Fruit fly (Drosophila melanogaster) whole organism, prepupa: Measurements from ENCODE around the gene CG14642.

Source experiments
- Blimp-1 ChIP-seq: fragments of 200-800 bp; sonication (Bioruptor generic); optimal IDR thresholded peaks from 3 replicates; lab custom pipeline; 2017; ENCODE audit warnings: missing biosample characterization, missing genetic modification characterization, mild to moderate bottlenecking, moderate library complexity, missing genetic modification reagents
- CG10669 ChIP-seq: fragments of 200-800 bp; sonication (Bioruptor generic); optimal IDR thresholded peaks from 3 replicates; lab custom pipeline; 2018; ENCODE audit warnings: missing biosample characterization, mild to moderate bottlenecking, missing genetic modification characterization, moderate library complexity
- CG11294 ChIP-seq: fragments of 200-800 bp; sonication (Bioruptor generic); IDR thresholded peaks from 2 replicates; pipeline ENCODE4 v1.3.6; 2022; ENCODE audit warnings: missing biosample characterization, missing genetic modification characterization
- CG11762 ChIP-seq: fragments of 200-800 bp; sonication (Bioruptor generic); optimal IDR thresholded peaks from 3 replicates; lab custom pipeline; 2016; ENCODE audit warnings: missing biosample characterization, missing genetic modification characterization; ENCODE audit not compliant: insufficient read depth
- CG11902 ChIP-seq: fragments of 200-800 bp; sonication (Bioruptor generic); optimal IDR thresholded peaks from 3 replicates; lab custom pipeline; 2016; ENCODE audit warnings: missing biosample characterization, missing genetic modification characterization
- CG1621 ChIP-seq: fragments of 200-800 bp; sonication (Bioruptor generic); optimal IDR thresholded peaks from 3 replicates; lab custom pipeline; 2018; ENCODE audit warnings: missing biosample characterization, mild to moderate bottlenecking, missing genetic modification characterization
- CG16779 ChIP-seq: fragments of 200-800 bp; sonication (Bioruptor generic); optimal IDR thresholded peaks from 3 replicates; lab custom pipeline; 2017; ENCODE audit warnings: missing biosample characterization, mild to moderate bottlenecking, missing genetic modification characterization
- CG3032 ChIP-seq: fragments of 200-800 bp; optimal IDR thresholded peaks from 2 replicates; lab custom pipeline; 2019; ENCODE audit warnings: missing biosample characterization, mild to moderate bottlenecking, missing genetic modification characterization, moderate library complexity
- CG31627 ChIP-seq: fragments of 200-800 bp; sonication (Bioruptor generic); optimal IDR thresholded peaks from 3 replicates; lab custom pipeline; 2016; ENCODE audit warnings: missing biosample characterization, missing genetic modification characterization
- CG32006 ChIP-seq: fragments of 200-800 bp; sonication (Bioruptor generic); optimal IDR thresholded peaks from 3 replicates; lab custom pipeline; 2017; ENCODE audit warnings: missing biosample characterization, mild to moderate bottlenecking, missing genetic modification characterization
- CG34406 ChIP-seq: fragments of 200-800 bp; sonication (Bioruptor generic); optimal IDR thresholded peaks from 3 replicates; lab custom pipeline; 2016; ENCODE audit warnings: missing biosample characterization, missing genetic modification characterization
- CG3919 ChIP-seq: fragments of 200-800 bp; sonication (Bioruptor generic); optimal IDR thresholded peaks from 3 replicates; lab custom pipeline; 2016; ENCODE audit warnings: missing biosample characterization, missing genetic modification characterization
- CG4318 ChIP-seq: fragments of 200-800 bp; sonication (Bioruptor generic); optimal IDR thresholded peaks from 3 replicates; lab custom pipeline; 2017; ENCODE audit warnings: missing biosample characterization, mild to moderate bottlenecking, missing genetic modification characterization
- CG6163 ChIP-seq: fragments of 200-800 bp; sonication (Bioruptor generic); IDR thresholded peaks from 3 replicates; pipeline ENCODE4 v1.3.6; 2022; ENCODE audit warnings: missing biosample characterization, missing genetic modification characterization
- CG6276 ChIP-seq: fragments of 200-800 bp; sonication (Bioruptor generic); optimal IDR thresholded peaks from 2 replicates; lab custom pipeline; 2017; ENCODE audit warnings: missing biosample characterization, mild to moderate bottlenecking, missing genetic modification characterization
- CG6792 ChIP-seq: fragments of 200-800 bp; sonication (Bioruptor generic); optimal IDR thresholded peaks from 3 replicates; lab custom pipeline; 2016; ENCODE audit warnings: missing biosample characterization, missing genetic modification characterization
- CG6808 ChIP-seq: fragments of 200-800 bp; sonication (Bioruptor generic); optimal IDR thresholded peaks from 3 replicates; lab custom pipeline; 2017; ENCODE audit warnings: missing biosample characterization, missing genetic modification characterization, mild to moderate bottlenecking, moderate library complexity, missing genetic modification reagents
- CG6854 ChIP-seq: fragments of 200-800 bp; sonication (Bioruptor generic); optimal IDR thresholded peaks from 2 replicates; lab custom pipeline; 2017; ENCODE audit warnings: missing biosample characterization, mild to moderate bottlenecking, missing genetic modification characterization
- CG8119 ChIP-seq: fragments of 200-800 bp; sonication (Bioruptor generic); IDR thresholded peaks from 3 replicates; pipeline ENCODE4 v1.3.6; 2022; ENCODE audit warnings: missing biosample characterization, missing genetic modification characterization
- CG8319 ChIP-seq: fragments of 200-800 bp; sonication (Bioruptor generic); optimal IDR thresholded peaks from 3 replicates; lab custom pipeline; 2016; ENCODE audit warnings: missing biosample characterization, missing genetic modification characterization
- CG9139 ChIP-seq: fragments of 200-800 bp; sonication (Bioruptor generic); optimal IDR thresholded peaks from 3 replicates; lab custom pipeline; 2017; ENCODE audit warnings: missing biosample characterization, mild to moderate bottlenecking, missing genetic modification characterization
- Eip75B ChIP-seq: fragments of 200-800 bp; sonication (Bioruptor generic); optimal IDR thresholded peaks from 3 replicates; lab custom pipeline; 2016; ENCODE audit warnings: missing biosample characterization, missing genetic modification characterization
- Eip78C ChIP-seq: fragments of 200-800 bp; sonication (Bioruptor generic); peaks from one replicate; lab custom pipeline; 2016; ENCODE audit warnings: missing biosample characterization, missing genetic modification characterization
- Eip93F ChIP-seq: fragments of 200-800 bp; sonication (Bioruptor generic); optimal IDR thresholded peaks from 2 replicates; lab custom pipeline; 2016; ENCODE audit warnings: missing biosample characterization, mild to moderate bottlenecking, missing genetic modification characterization
- Ets21C ChIP-seq: fragments of 200-800 bp; sonication (Bioruptor generic); optimal IDR thresholded peaks from 3 replicates; lab custom pipeline; 2016; ENCODE audit warnings: missing biosample characterization, missing genetic modification characterization
- Ets96B ChIP-seq: fragments of 200-800 bp; optimal IDR thresholded peaks from 2 replicates; lab custom pipeline; 2019; ENCODE audit warnings: missing biosample characterization, mild to moderate bottlenecking, missing genetic modification characterization, moderate library complexity
- Gug ChIP-seq: fragments of 200-800 bp; sonication (Bioruptor generic); IDR thresholded peaks from 2 replicates; pipeline ENCODE4 v1.3.6; 2022; ENCODE audit warnings: missing biosample characterization, missing genetic modification characterization
- Hr38 ChIP-seq: sonication (Bioruptor generic); optimal IDR thresholded peaks from 2 replicates; lab custom pipeline; 2016; ENCODE audit warnings: missing biosample characterization, missing genetic modification characterization
- Hr4 ChIP-seq: fragments of 200-800 bp; sonication (Bioruptor generic); optimal IDR thresholded peaks from 3 replicates; lab custom pipeline; 2016; ENCODE audit warnings: missing biosample characterization, missing genetic modification characterization
- Lpt ChIP-seq: fragments of 200-800 bp; sonication (Bioruptor generic); optimal IDR thresholded peaks from 3 replicates; lab custom pipeline; 2016; ENCODE audit warnings: missing biosample characterization, missing genetic modification characterization
- Met ChIP-seq: fragments of 200-800 bp; sonication (Bioruptor generic); optimal IDR thresholded peaks from 3 replicates; lab custom pipeline; 2016; ENCODE audit warnings: missing biosample characterization, missing genetic modification characterization
- OdsH ChIP-seq: fragments of 200-800 bp; sonication (Bioruptor generic); optimal IDR thresholded peaks from 3 replicates; lab custom pipeline; 2016; ENCODE audit warnings: missing biosample characterization, missing genetic modification characterization
- Smox ChIP-seq: fragments of 200-800 bp; sonication (Bioruptor generic); optimal IDR thresholded peaks from 3 replicates; lab custom pipeline; 2016; ENCODE audit warnings: missing biosample characterization, missing genetic modification characterization
- Sox102F ChIP-seq: fragments of 200-800 bp; sonication (Bioruptor generic); optimal IDR thresholded peaks from 2 replicates; lab custom pipeline; 2016; ENCODE audit warnings: missing biosample characterization, mild to moderate bottlenecking, missing genetic modification characterization
- Sox14 ChIP-seq: fragments of 200-800 bp; sonication (Bioruptor generic); optimal IDR thresholded peaks from 3 replicates; lab custom pipeline; 2016; ENCODE audit warnings: missing biosample characterization, missing genetic modification characterization
- Sox15 ChIP-seq: fragments of 200-800 bp; sonication (Bioruptor generic); optimal IDR thresholded peaks from 3 replicates; lab custom pipeline; 2016; ENCODE audit warnings: missing biosample characterization, missing genetic modification characterization
- achi ChIP-seq: fragments of 200-800 bp; sonication (Bioruptor generic); optimal IDR thresholded peaks from 3 replicates; lab custom pipeline; 2016; ENCODE audit warnings: missing biosample characterization, missing genetic modification characterization
- acj6 ChIP-seq: fragments of 200-800 bp; sonication (Bioruptor generic); optimal IDR thresholded peaks from 3 replicates; lab custom pipeline; 2016; ENCODE audit warnings: missing biosample characterization, missing genetic modification characterization
- cyc ChIP-seq: fragments of 200-800 bp; sonication (Bioruptor generic); optimal IDR thresholded peaks from 3 replicates; lab custom pipeline; 2016; ENCODE audit warnings: missing biosample characterization, missing genetic modification characterization
- dsx ChIP-seq: fragments of 200-800 bp; optimal IDR thresholded peaks from 3 replicates; lab custom pipeline; 2019; ENCODE audit warnings: missing biosample characterization, mild to moderate bottlenecking, missing genetic modification characterization, moderate library complexity; ENCODE audit not compliant: poor library complexity, severe bottlenecking
- eg ChIP-seq: fragments of 200-800 bp; sonication (Bioruptor generic); IDR thresholded peaks from 3 replicates; pipeline ENCODE4 v1.3.6; 2022; ENCODE audit warnings: missing biosample characterization, missing genetic modification characterization
- fd59A ChIP-seq: fragments of 200-800 bp; sonication (Bioruptor generic); optimal IDR thresholded peaks from 2 replicates; lab custom pipeline; 2017; ENCODE audit warnings: missing biosample characterization, mild to moderate bottlenecking, missing genetic modification characterization, missing genetic modification reagents
- fkh ChIP-seq: fragments of 200-800 bp; sonication (Bioruptor generic); optimal IDR thresholded peaks from 3 replicates; lab custom pipeline; 2017; ENCODE audit warnings: missing biosample characterization, mild to moderate bottlenecking, missing genetic modification characterization, moderate library complexity
- lz ChIP-seq: fragments of 200-800 bp; sonication (Bioruptor generic); optimal IDR thresholded peaks from 3 replicates; lab custom pipeline; 2016; ENCODE audit warnings: missing biosample characterization, missing genetic modification characterization
- net ChIP-seq: fragments of 200-800 bp; sonication (Bioruptor generic); optimal IDR thresholded peaks from 3 replicates; lab custom pipeline; 2016; ENCODE audit warnings: missing biosample characterization, missing genetic modification characterization
- pdm3 ChIP-seq: fragments of 200-800 bp; sonication (Bioruptor generic); optimal IDR thresholded peaks from 3 replicates; lab custom pipeline; 2016; ENCODE audit warnings: missing biosample characterization, missing genetic modification characterization
- spab ChIP-seq: fragments of 200-800 bp; sonication (Bioruptor generic); optimal IDR thresholded peaks from 2 replicates; lab custom pipeline; 2017; ENCODE audit warnings: missing biosample characterization, mild to moderate bottlenecking, missing genetic modification characterization, missing genetic modification reagents
- ss ChIP-seq, 2 experiments: fragments of 200-800 bp; sonication (Bioruptor generic); optimal IDR thresholded peaks; 2 replicates in 1 of 2; 3 replicates in 1 of 2; lab custom pipeline; 2017 to 2018; ENCODE audit warnings: mild to moderate bottlenecking in 2 of 2, missing biosample characterization in 2 of 2, missing genetic modification characterization in 2 of 2, moderate library complexity in 1 of 2
- svp ChIP-seq: fragments of 200-800 bp; sonication (Bioruptor generic); peaks from one replicate; lab custom pipeline; 2016; ENCODE audit warnings: missing biosample characterization, missing genetic modification characterization
- topi ChIP-seq: fragments of 200-800 bp; sonication (Bioruptor generic); optimal IDR thresholded peaks from 3 replicates; lab custom pipeline; 2016; ENCODE audit warnings: missing biosample characterization, missing genetic modification characterization
- vri ChIP-seq: fragments of 200-800 bp; sonication (Bioruptor generic); optimal IDR thresholded peaks from 3 replicates; lab custom pipeline; 2016; ENCODE audit warnings: missing biosample characterization, mild to moderate bottlenecking, missing genetic modification characterization

Gene CG14642

DNA sequence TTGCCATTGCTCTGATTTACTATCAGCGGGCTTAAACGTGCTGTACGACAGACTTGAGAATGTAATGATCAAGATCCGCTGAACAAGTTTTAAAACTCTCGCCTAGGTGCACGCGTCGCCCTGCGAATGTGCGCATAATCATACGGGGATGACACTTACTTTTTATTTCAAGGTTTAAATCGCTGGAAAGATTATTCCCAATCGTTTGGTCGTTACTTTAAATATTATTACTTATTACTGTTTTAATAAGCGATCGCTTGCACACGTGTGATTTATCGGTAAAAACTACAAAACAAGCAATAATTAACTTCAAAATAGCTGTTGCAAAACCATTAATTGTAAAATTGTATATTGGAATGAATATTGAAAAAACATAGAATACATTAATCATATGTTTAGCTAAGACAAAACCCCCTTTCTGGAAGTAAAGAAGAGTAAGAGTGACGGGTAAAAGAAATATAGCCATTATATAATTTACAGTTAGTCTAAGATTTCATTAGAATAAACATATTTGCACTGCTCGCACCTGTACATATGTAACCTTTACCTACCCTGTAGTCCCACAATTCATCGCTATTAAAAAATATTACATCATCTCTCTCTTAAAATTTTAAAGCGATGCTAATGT lies 13.3 kb downstream of the CG14642 start, which contains the start of gene DhpD:
Gene DhpD (minus strand): TSS at position 102 of the 628 bp plus-strand sequence.
- peak; percentile 84 for TF ChIP-seq eg (GFP tag; lab: Robert Waterston, UW)
- TF ChIP-seq Hr4, result peak; percentile 82
- no peak for TF ChIP-seq Smox (GFP tag; lab: Kevin White, UChicago)
- TF ChIP-seq pdm3 (GFP tag; lab: Kevin White, UChicago), result peak; percentile 86
- peak; percentile 86 for TF ChIP-seq CG3919 (GFP tag; lab: Kevin White, UChicago)
- peak; percentile 58 for TF ChIP-seq CG11762 (GFP tag; lab: Kevin White, UChicago)
- no peak for TF ChIP-seq ss (GFP tag; optimal IDR thresholded peaks at IDR 0.05; lab: Kevin White, UChicago)
- no peak for TF ChIP-seq CG16779 (tag; lab: Kevin White, UChicago)
- TF ChIP-seq CG6808 (GFP tag; lab: Kevin White, UChicago), result no peak
- no peak for TF ChIP-seq Hr38 (GFP tag; lab: Kevin White, UChicago)
- peak; percentile 85 for TF ChIP-seq Sox14 (GFP tag; lab: Kevin White, UChicago)
- no peak for TF ChIP-seq OdsH (GFP tag; lab: Kevin White, UChicago)
- peak; percentile 81 for TF ChIP-seq CG6792 (GFP tag; lab: Kevin White, UChicago)
- TF ChIP-seq CG6854 (GFP tag; lab: Kevin White, UChicago), result peak; percentile 74
- peak; percentile 86 for TF ChIP-seq lz
- TF ChIP-seq CG9139 (GFP tag; lab: Kevin White, UChicago), result no peak
- peak; percentile 63 for TF ChIP-seq Sox15 (GFP tag; lab: Kevin White, UChicago)
- peak; percentile 81 for TF ChIP-seq net (GFP tag; lab: Kevin White, UChicago)
- peak; percentile 86 for TF ChIP-seq CG6163 (GFP tag; lab: Robert Waterston, UW)
- TF ChIP-seq spab (GFP tag; lab: Kevin White, UChicago), result peak; percentile 33
- peak; percentile 77 for TF ChIP-seq Ets96B (tag; lab: Kevin White, UChicago)
- TF ChIP-seq fkh (GFP tag; lab: Kevin White, UChicago), result no peak
- peak; percentile 65 for TF ChIP-seq CG8319
- no peak for TF ChIP-seq CG4318 (GFP tag; lab: Kevin White, UChicago)
- peak; percentile 64 for TF ChIP-seq Gug
- peak; percentile 56 for TF ChIP-seq CG11902 (GFP tag; lab: Kevin White, UChicago)
- peak; percentile 80 for TF ChIP-seq CG34406 (GFP tag; lab: Kevin White, UChicago)
- peak; percentile 55 for TF ChIP-seq Blimp-1 (GFP tag; lab: Kevin White, UChicago)
- peak; percentile 74 for TF ChIP-seq Ets21C (GFP tag; lab: Kevin White, UChicago)
- peak; percentile 74 for TF ChIP-seq CG32006 (GFP tag; lab: Kevin White, UChicago)
- peak; percentile 59 for TF ChIP-seq CG8119 (GFP tag; lab: Robert Waterston, UW)
- TF ChIP-seq acj6, result peak; percentile 84
- peak; percentile 91 for TF ChIP-seq svp (GFP tag; lab: Kevin White, UChicago)
- no peak for TF ChIP-seq achi (GFP tag; lab: Kevin White, UChicago)
- peak; percentile 58 for TF ChIP-seq fd59A (GFP tag; lab: Kevin White, UChicago)
- TF ChIP-seq Eip78C (GFP tag; lab: Kevin White, UChicago), result peak; percentile 95
- peak; percentile 83 for TF ChIP-seq Eip75B (GFP tag; lab: Kevin White, UChicago)
- TF ChIP-seq CG11294 (GFP tag; lab: Robert Waterston, UW), result peak; percentile 47
- TF ChIP-seq cyc (GFP tag; lab: Kevin White, UChicago), result peak; percentile 83
- TF ChIP-seq CG31627, result peak; percentile 88
- TF ChIP-seq CG6276 (GFP tag; lab: Kevin White, UChicago), result no peak
- peak; percentile 85 for TF ChIP-seq topi (GFP tag; lab: Kevin White, UChicago)
- peak; percentile 83 for TF ChIP-seq vri
- no peak for TF ChIP-seq Sox102F
- peak; percentile 81 for TF ChIP-seq CG3032
- peak; percentile 32 for TF ChIP-seq Lpt (GFP tag; lab: Kevin White, UChicago)
- peak; percentile 63 for TF ChIP-seq CG1621 (tag; lab: Kevin White, UChicago)
- peak; percentile 83 for TF ChIP-seq CG10669 (GFP tag; lab: Kevin White, UChicago)
- TF ChIP-seq Met (GFP tag; lab: Kevin White, UChicago), result no peak
- TF ChIP-seq dsx (GFP tag; lab: Kevin White, UChicago), result peak; percentile 64
- peak; percentile 48 for TF ChIP-seq Eip93F (GFP tag; lab: Kevin White, UChicago)
